Fruit fly (Drosophila melanogaster) whole organism, wandering third instar larva: Measurements from ENCODE around the gene CG8301.

Experiments
- Abd-B ChIP-seq: fragments of >200 bp; optimal IDR thresholded peaks from 2 replicates; lab custom pipeline; 2017; ENCODE audit warnings: missing biosample characterization, missing genetic modification characterization
- CG32264 ChIP-seq: fragments of 200-800 bp; sonication (Bioruptor generic); optimal IDR thresholded peaks from 2 replicates; lab custom pipeline; 2016; ENCODE audit warnings: missing biosample characterization, missing genetic modification characterization
- CG9705 ChIP-seq: fragments of 200-800 bp; sonication (Bioruptor generic); optimal IDR thresholded peaks from 2 replicates; lab custom pipeline; 2018; ENCODE audit warnings: missing biosample characterization, mild to moderate bottlenecking, missing genetic modification characterization
- CrebA ChIP-seq: fragments of 200-800 bp; sonication (Bioruptor generic); optimal IDR thresholded peaks from 2 replicates; lab custom pipeline; 2016; ENCODE audit warnings: missing biosample characterization, mild to moderate bottlenecking, missing genetic modification characterization, borderline replicate concordance
- Dfd ChIP-seq: fragments of >200 bp; optimal IDR thresholded peaks from 2 replicates; lab custom pipeline; 2017; ENCODE audit warnings: missing biosample characterization, missing genetic modification characterization
- Dif ChIP-seq: fragments of 200-275, 200-300 bp; sonication (Bioruptor generic); optimal IDR thresholded peaks from 2 replicates; lab custom pipeline; 2018; ENCODE audit warnings: missing biosample characterization, missing genetic modification characterization; ENCODE audit not compliant: partially characterized antibody
- GATAd ChIP-seq: sonication (Bioruptor generic); optimal IDR thresholded peaks from 2 replicates; lab custom pipeline; 2016; ENCODE audit warnings: missing biosample characterization, missing genetic modification characterization
- HLH106 ChIP-seq: fragments of 200-800 bp; optimal IDR thresholded peaks from 3 replicates; lab custom pipeline; 2019; ENCODE audit warnings: missing biosample characterization, mild to moderate bottlenecking, missing genetic modification characterization, moderate library complexity
- Hnf4 ChIP-seq: fragments of 200-800 bp; sonication (Bioruptor generic); optimal IDR thresholded peaks from 2 replicates; lab custom pipeline; 2016; ENCODE audit warnings: missing biosample characterization, mild to moderate bottlenecking, missing genetic modification characterization
- Hr78 ChIP-seq: fragments of >200 bp; optimal IDR thresholded peaks from 2 replicates; lab custom pipeline; 2017; ENCODE audit warnings: missing biosample characterization, missing genetic modification characterization
- Hr83 ChIP-seq: fragments of 200-300 bp; sonication (Bioruptor generic); optimal IDR thresholded peaks from 2 replicates; lab custom pipeline; 2016; ENCODE audit warnings: missing biosample characterization, mild to moderate bottlenecking, missing genetic modification characterization, moderate library complexity; ENCODE audit not compliant: poor library complexity, severe bottlenecking
- Jra ChIP-seq: sonication (Bioruptor generic); optimal IDR thresholded peaks from 2 replicates; lab custom pipeline; 2016; ENCODE audit warnings: missing biosample characterization, missing genetic modification characterization
- Mio ChIP-seq: sonication (Bioruptor generic); optimal IDR thresholded peaks from 2 replicates; lab custom pipeline; 2016; ENCODE audit warnings: missing biosample characterization, missing genetic modification characterization
- Myc ChIP-seq: fragments of >200 bp; optimal IDR thresholded peaks from 2 replicates; lab custom pipeline; 2017
- N ChIP-seq: fragments of >200 bp; optimal IDR thresholded peaks from 2 replicates; lab custom pipeline; 2018; ENCODE audit warnings: missing biosample characterization, missing external identifiers, missing genetic modification characterization
- OdsH ChIP-seq: fragments of 200-800 bp; sonication (Bioruptor generic); optimal IDR thresholded peaks from 2 replicates; lab custom pipeline; 2016; ENCODE audit warnings: missing biosample characterization, mild to moderate bottlenecking, missing genetic modification characterization
- Rel ChIP-seq, 2 experiments: fragments of 200-800 bp; sonication (Bioruptor generic) in 1 of 2; optimal IDR thresholded peaks; 2 replicates in 1 of 2; 3 replicates in 1 of 2; lab custom pipeline; 2016 to 2019; ENCODE audit warnings: mild to moderate bottlenecking in 2 of 2, missing biosample characterization in 2 of 2, missing genetic modification characterization in 2 of 2, moderate library complexity in 1 of 2
- Sp1 ChIP-seq: fragments of 200-800 bp; sonication (Bioruptor generic); optimal IDR thresholded peaks from 3 replicates; lab custom pipeline; 2019; ENCODE audit warnings: missing biosample characterization, mild to moderate bottlenecking, missing genetic modification characterization, moderate library complexity
- Vsx2 ChIP-seq: fragments of 200-300, 225-300 bp; sonication (Bioruptor generic); optimal IDR thresholded peaks from 2 replicates; lab custom pipeline; 2018; ENCODE audit warnings: missing biosample characterization, missing genetic modification characterization; ENCODE audit not compliant: partially characterized antibody
- br ChIP-seq: fragments of 200-800 bp; sonication (Bioruptor generic); optimal IDR thresholded peaks from 2 replicates; lab custom pipeline; 2016; ENCODE audit warnings: missing biosample characterization, missing genetic modification characterization
- brk ChIP-seq: fragments of 200-800 bp; sonication (Bioruptor generic); optimal IDR thresholded peaks from 2 replicates; lab custom pipeline; 2016; ENCODE audit warnings: missing biosample characterization, mild to moderate bottlenecking, missing genetic modification characterization
- dl ChIP-seq, 2 experiments: fragments of 175-275, 200-275 bp in 1 of 2; fragments of 200-275 bp in 1 of 2; sonication (Bioruptor generic); optimal IDR thresholded peaks; lab custom pipeline; 2018; ENCODE audit warnings: mild to moderate bottlenecking in 2 of 2, missing biosample characterization in 2 of 2, missing genetic modification characterization in 2 of 2, moderate library complexity in 2 of 2; ENCODE audit not compliant: partially characterized antibody in 2 of 2, insufficient read depth in 1 of 2
- dmrt93B ChIP-seq: fragments of 200-800 bp; sonication (Bioruptor generic); optimal IDR thresholded peaks from 2 replicates; lab custom pipeline; 2018; ENCODE audit warnings: missing biosample characterization, mild to moderate bottlenecking, missing genetic modification characterization
- dsf ChIP-seq: sonication (Bioruptor generic); optimal IDR thresholded peaks from 2 replicates; lab custom pipeline; 2016; ENCODE audit warnings: missing biosample characterization, missing genetic modification characterization, borderline replicate concordance
- ey ChIP-seq: fragments of 200-800 bp; sonication (Bioruptor generic); optimal IDR thresholded peaks from 2 replicates; lab custom pipeline; 2016; ENCODE audit warnings: missing biosample characterization, missing genetic modification characterization
- foxo ChIP-seq, 2 experiments: fragments of 200-800 bp; sonication (Bioruptor generic); optimal IDR thresholded peaks; 2 replicates in 1 of 2; 3 replicates in 1 of 2; lab custom pipeline; 2016 to 2017; ENCODE audit warnings: missing biosample characterization in 2 of 2, missing genetic modification characterization in 2 of 2
- fru ChIP-seq: fragments of 200-800 bp; sonication (Bioruptor generic); optimal IDR thresholded peaks from 3 replicates; lab custom pipeline; 2016; ENCODE audit warnings: missing biosample characterization, mild to moderate bottlenecking, missing genetic modification characterization
- h ChIP-seq: fragments of 200-800 bp; sonication (Bioruptor generic); optimal IDR thresholded peaks from 3 replicates; lab custom pipeline; 2016; ENCODE audit warnings: missing biosample characterization, mild to moderate bottlenecking, missing genetic modification characterization
- jim ChIP-seq: fragments of 175-275, 200-325 bp; sonication (Bioruptor generic); optimal IDR thresholded peaks from 2 replicates; lab custom pipeline; 2016; ENCODE audit warnings: missing biosample characterization, mild to moderate bottlenecking, missing genetic modification characterization
- lola ChIP-seq: fragments of >200 bp; optimal IDR thresholded peaks from 2 replicates; lab custom pipeline; 2017; ENCODE audit warnings: missing biosample characterization, missing genetic modification characterization
- pan ChIP-seq: fragments of >200 bp; optimal IDR thresholded peaks from 2 replicates; lab custom pipeline; 2017
- psq ChIP-seq: fragments of 200-800 bp; sonication (Bioruptor generic); optimal IDR thresholded peaks from 3 replicates; lab custom pipeline; 2017; ENCODE audit warnings: missing biosample characterization, mild to moderate bottlenecking, missing genetic modification characterization, moderate library complexity
- rgr ChIP-seq: fragments of 200-800 bp; sonication (Bioruptor generic); optimal IDR thresholded peaks from 3 replicates; lab custom pipeline; 2016; ENCODE audit warnings: missing biosample characterization, mild to moderate bottlenecking, missing genetic modification characterization
- sage ChIP-seq: fragments of 200-800 bp; sonication (Bioruptor generic); optimal IDR thresholded peaks from 2 replicates; lab custom pipeline; 2016; ENCODE audit warnings: missing biosample characterization, mild to moderate bottlenecking, missing genetic modification characterization
- sv ChIP-seq: fragments of 200-800 bp; sonication (Bioruptor generic); optimal IDR thresholded peaks from 3 replicates; lab custom pipeline; 2016; ENCODE audit warnings: missing biosample characterization, missing genetic modification characterization
- tai ChIP-seq: sonication (Bioruptor generic); optimal IDR thresholded peaks from 2 replicates; lab custom pipeline; 2016; ENCODE audit warnings: missing biosample characterization, missing genetic modification characterization
- usp ChIP-seq: fragments of >200 bp; optimal IDR thresholded peaks from 2 replicates; lab custom pipeline; 2017; ENCODE audit warnings: missing biosample characterization, missing genetic modification characterization
- woc ChIP-seq: sonication (Bioruptor generic); optimal IDR thresholded peaks from 2 replicates; lab custom pipeline; 2016; ENCODE audit warnings: missing biosample characterization, mild to moderate bottlenecking, missing genetic modification characterization

The CG8301 gene

DNA sequence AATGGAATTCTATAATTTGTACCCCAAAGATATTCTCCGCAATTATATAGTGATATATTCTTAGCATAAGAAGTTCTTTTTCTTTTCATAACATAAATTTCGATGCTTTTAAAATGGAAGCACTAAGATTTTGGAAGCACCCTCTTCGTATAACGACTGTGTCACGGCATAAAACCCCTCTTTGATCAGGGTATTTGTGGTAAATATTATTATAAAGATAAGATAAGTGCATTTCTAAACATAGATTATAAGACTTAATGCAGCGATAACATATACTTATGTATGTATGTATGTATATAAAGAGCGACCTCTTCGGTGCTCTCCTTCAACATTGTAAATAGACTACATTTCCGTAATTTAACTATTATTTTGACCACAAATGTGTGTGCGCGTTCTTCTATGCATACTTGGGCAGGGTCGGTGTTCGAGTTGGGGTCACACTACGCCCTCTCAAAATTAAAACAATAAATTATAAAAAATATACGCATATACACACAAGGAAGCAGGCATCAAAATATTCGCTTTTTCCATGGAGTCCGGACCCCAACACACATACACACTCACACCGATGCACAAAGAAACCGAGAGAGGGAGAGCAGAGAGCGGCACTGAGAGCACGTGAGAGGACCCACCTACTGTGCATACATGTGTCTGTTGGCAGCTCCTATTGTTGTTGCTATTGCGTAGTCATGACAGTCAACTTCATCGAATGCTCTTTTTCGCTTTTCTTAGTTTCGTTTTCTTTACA lies 30.7 kb upstream of the CG8301 start (continued):
- TF ChIP-seq psq (GFP tag; lab: Kevin White, UChicago) (no peak), Myc (lab: Kevin White, UChicago) (no peak), Dif (GFP tag; lab: Kevin White, UChicago) (peak; percentile 100), Hr83 (GFP tag; lab: Kevin White, UChicago) (peak; percentile 91)
- TF ChIP-seq, all 38 proteins: peak for 15

DNA sequence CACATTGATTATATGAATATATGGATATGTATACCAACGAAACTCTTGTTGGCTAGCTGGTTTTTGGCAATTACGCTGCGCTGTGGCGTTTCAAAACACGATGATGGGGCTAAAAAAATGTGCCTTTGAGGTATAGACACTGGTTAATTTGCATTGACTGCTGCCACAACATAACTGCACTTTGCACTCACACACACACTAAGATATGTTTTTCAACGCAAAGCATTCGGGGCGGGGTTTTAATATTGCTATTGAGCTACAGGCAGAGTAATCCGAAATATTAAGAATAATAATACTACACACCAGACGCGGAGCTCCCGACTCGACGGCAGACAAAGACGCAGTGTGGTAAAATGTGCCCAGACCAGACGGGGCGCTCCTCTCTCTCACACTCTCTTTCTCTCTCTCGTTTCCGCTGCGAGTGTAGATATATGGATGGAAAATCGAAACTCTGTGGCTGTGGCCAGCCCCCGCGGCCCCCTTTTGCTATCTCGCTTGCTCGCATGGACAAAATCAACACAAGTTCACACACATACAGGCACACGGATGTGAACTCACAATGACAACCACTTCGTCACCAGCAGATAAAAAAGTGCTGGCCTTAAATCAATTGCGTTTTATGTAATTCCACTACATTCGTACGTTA lies 30.0 kb upstream of the CG8301 start:
- TF ChIP-seq tai (GFP tag; lab: Kevin White, UChicago) (no peak), sage (GFP tag; lab: Kevin White, UChicago) (no peak), sv (no peak), jim (GFP tag; lab: Kevin White, UChicago) (peak; percentile 20), fru (GFP tag; lab: Kevin White, UChicago) (peak; percentile 57), Dif (GFP tag; lab: Kevin White, UChicago) (peak; percentile 96), ey (peak; percentile 5), psq (GFP tag; lab: Kevin White, UChicago) (peak; percentile 42), Hr78 (GFP tag; lab: Kevin White, UChicago) (no peak), usp (GFP tag; lab: Kevin White, UChicago) (no peak), HLH106 (tag; lab: Kevin White, UChicago) (peak; percentile 39), rgr (GFP tag; lab: Kevin White, UChicago) (peak; percentile 68), CG9705 (GFP tag; lab: Kevin White, UChicago) (no peak), Sp1 (GFP tag; lab: Kevin White, UChicago) (peak; percentile 56), Myc (lab: Kevin White, UChicago) (no peak), Rel (GFP tag; optimal IDR thresholded peaks at IDR 0.05; lab: Kevin White, UChicago) (no peak), Rel (tag; optimal IDR thresholded peaks at IDR 0.05; lab: Kevin White, UChicago) (peak; percentile 73), Dfd (GFP tag; lab: Kevin White, UChicago) (no peak), Hnf4 (GFP tag; lab: Kevin White, UChicago) (peak; percentile 36), Mio (GFP tag; lab: Kevin White, UChicago) (no peak), Jra (GFP tag; lab: Kevin White, UChicago) (peak; percentile 59), foxo (GFP tag; optimal IDR thresholded peaks at IDR 0.05; lab: Kevin White, UChicago) (peak in 1 of 2 experiments; percentile 58), pan (no peak), Abd-B (no peak), GATAd (GFP tag; lab: Kevin White, UChicago) (no peak), OdsH (GFP tag; lab: Kevin White, UChicago) (peak; percentile 58), Vsx2 (GFP tag; lab: Kevin White, UChicago) (no peak), woc (peak; percentile 24), N (GFP tag; lab: Kevin White, UChicago) (peak; percentile 49), CrebA (no peak), dmrt93B (GFP tag; lab: Kevin White, UChicago) (no peak), brk (GFP tag; lab: Kevin White, UChicago) (no peak), h (GFP tag; lab: Kevin White, UChicago) (peak; percentile 80), dl (GFP tag; optimal IDR thresholded peaks at IDR 0.05; lab: Kevin White, UChicago; ENCODE audit: insufficient read depth in 1 of 2, partially characterized antibody in 2 of 2) (peak; percentile 96), br (GFP tag; lab: Kevin White, UChicago) (peak; percentile 66), lola (GFP tag; lab: Kevin White, UChicago) (no peak), Hr83 (GFP tag; lab: Kevin White, UChicago) (peak; percentile 94), CG32264 (GFP tag; lab: Kevin White, UChicago) (no peak), dsf (no peak)
